Worm (Caenorhabditis elegans) whole organism, midembryonic: ENCODE measurements around the gene her-1.

Source experiments
- T22C8.4 ChIP-seq: fragments of 200-800 bp; sonication (Bioruptor generic); IDR thresholded peaks from 2 replicates; pipeline ENCODE4 v1.3.6; 2022; ENCODE audit warnings: missing genetic modification characterization, missing compliant biosample characterization
- flt-1 ChIP-seq: fragments of 200-800 bp; sonication (Bioruptor generic); IDR thresholded peaks from 2 replicates; pipeline ENCODE4 v1.3.6; 2022; ENCODE audit warnings: missing genetic modification characterization, missing compliant biosample characterization
- klf-2 ChIP-seq: fragments of 200-800 bp; sonication (Bioruptor generic); conservative IDR thresholded peaks from 2 replicates; pipeline ENCODE4 v1.3.6; 2022; ENCODE audit warnings: missing genetic modification reagents, missing genetic modification characterization, missing compliant biosample characterization
- ref-1 ChIP-seq: fragments of 200-800 bp; sonication (Bioruptor generic); conservative IDR thresholded peaks from 2 replicates; pipeline ENCODE4 v1.3.6; 2022; ENCODE audit warnings: missing genetic modification reagents, missing genetic modification characterization, missing compliant biosample characterization
- ztf-29 ChIP-seq: fragments of 200-800 bp; sonication (Bioruptor generic); IDR thresholded peaks from 2 replicates; pipeline ENCODE4 v1.3.6; 2022; ENCODE audit warnings: missing genetic modification reagents, missing genetic modification characterization, missing compliant biosample characterization

ce11 chrV:9654154-9654805, 42.5 kb upstream of the her-1 start, which contains the start of gene cyp-29A4:
- no peak for TF ChIP-seq ztf-29
- TF ChIP-seq T22C8.4 (GFP tag; lab: Robert Waterston, UW) = no peak
- TF ChIP-seq ref-1 (GFP tag; lab: Robert Waterston, UW) = no peak
- TF ChIP-seq klf-2 = no peak
- TF ChIP-seq flt-1 = no peak
